Worm (Caenorhabditis elegans) whole organism, young adult: Measurements from ENCODE around the gene pus-1.
A peak's percentile ranks its signal among the peaks of the same experiment; 100 is the strongest.

Source experiments
- B0019.2 ChIP-seq: fragments of 200-800 bp; sonication (Bioruptor generic); conservative IDR thresholded peaks from 2 replicates; pipeline ENCODE4 v1.3.6; 2022; ENCODE audit warnings: missing genetic modification reagents, missing genetic modification characterization, missing compliant biosample characterization
- D2030.7 ChIP-seq: fragments of 200-800 bp; sonication (Bioruptor generic); IDR thresholded peaks from 2 replicates; pipeline ENCODE4 v1.3.6; 2022; ENCODE audit warnings: missing genetic modification reagents, missing genetic modification characterization, missing compliant biosample characterization
- F23B12.7 ChIP-seq: sonication (generic microtip); optimal IDR thresholded peaks from 2 replicates; lab custom pipeline; 2017; ENCODE audit warnings: missing genetic modification characterization, mild to moderate bottlenecking, missing compliant biosample characterization, antibody characterized with exemption, moderate library complexity; ENCODE audit not compliant: insufficient read depth
- F57A8.1 ChIP-seq: fragments of 200-800 bp; sonication (Bioruptor generic); optimal IDR thresholded peaks from 2 replicates; lab custom pipeline; 2018; ENCODE audit warnings: mild to moderate bottlenecking, missing genetic modification characterization, moderate library complexity, missing compliant biosample characterization
- F57C9.4 ChIP-seq: sonication (generic microtip); optimal IDR thresholded peaks from 2 replicates; lab custom pipeline; 2017; ENCODE audit warnings: mild to moderate bottlenecking, missing genetic modification characterization, missing compliant biosample characterization
- T07F8.4 ChIP-seq: sonication (generic microtip); optimal IDR thresholded peaks from 2 replicates; lab custom pipeline; 2016; ENCODE audit warnings: mild to moderate bottlenecking, missing genetic modification characterization, moderate library complexity, missing compliant biosample characterization
- T26A5.8 ChIP-seq: sonication (generic microtip); optimal IDR thresholded peaks from 2 replicates; lab custom pipeline; 2016; ENCODE audit warnings: missing genetic modification characterization, missing compliant biosample characterization
- ZK185.1 ChIP-seq: sonication (generic microtip); optimal IDR thresholded peaks from 2 replicates; lab custom pipeline; 2016; ENCODE audit warnings: mild to moderate bottlenecking, missing genetic modification characterization, missing compliant biosample characterization; ENCODE audit not compliant: poor library complexity, severe bottlenecking
- aptf-3 ChIP-seq: fragments of 200-800 bp; sonication (Bioruptor generic); IDR thresholded peaks from 2 replicates; pipeline ENCODE4 v1.3.6; 2022; ENCODE audit warnings: missing genetic modification characterization, missing compliant biosample characterization
- athp-1 ChIP-seq: sonication (generic microtip); optimal IDR thresholded peaks from 2 replicates; lab custom pipeline; 2017; ENCODE audit warnings: mild to moderate bottlenecking, missing genetic modification characterization, missing compliant biosample characterization
- bed-1 ChIP-seq: fragments of 200-800 bp; sonication (Bioruptor generic); IDR thresholded peaks from 2 replicates; pipeline ENCODE4 v1.3.6; 2022; ENCODE audit warnings: missing genetic modification reagents, missing genetic modification characterization, missing compliant biosample characterization
- die-1 ChIP-seq: sonication (generic microtip); optimal IDR thresholded peaks from 2 replicates; lab custom pipeline; 2016; ENCODE audit warnings: missing genotype, mild to moderate bottlenecking, missing genetic modification characterization, missing compliant biosample characterization
- egrh-3 ChIP-seq: fragments of 200-800 bp; sonication (Bioruptor generic); IDR thresholded peaks from 2 replicates; pipeline ENCODE4 v1.3.6; 2022; ENCODE audit warnings: missing genetic modification reagents, missing genetic modification characterization, missing compliant biosample characterization
- hmg-1.2 ChIP-seq: fragments of 200-800 bp; sonication (Bioruptor generic); IDR thresholded peaks from 2 replicates; pipeline ENCODE4 v1.3.6; 2022; ENCODE audit warnings: missing genetic modification reagents, missing genetic modification characterization, missing compliant biosample characterization
- hrde-1 ChIP-seq: sonication (generic microtip); optimal IDR thresholded peaks from 2 replicates; lab custom pipeline; 2016; ENCODE audit warnings: missing genetic modification characterization, mild to moderate bottlenecking, missing compliant biosample characterization, moderate library complexity, missing genotype, missing genetic modification reagents, borderline replicate concordance
- hsf-1 ChIP-seq: fragments of 200-800 bp; sonication (Bioruptor generic); IDR thresholded peaks from 2 replicates; pipeline ENCODE4 v1.3.6; 2022; ENCODE audit warnings: missing genetic modification reagents, missing genetic modification characterization, missing compliant biosample characterization
- lag-1 ChIP-seq: fragments of 200-800 bp; sonication (Bioruptor generic); IDR thresholded peaks from 2 replicates; pipeline ENCODE4 v1.3.6; 2022; ENCODE audit warnings: missing genetic modification reagents, missing genetic modification characterization, missing compliant biosample characterization
- let-526 ChIP-seq: fragments of 200-800 bp; sonication (Bioruptor generic); IDR thresholded peaks from 2 replicates; pipeline ENCODE4 v1.3.6; 2022; ENCODE audit warnings: missing genetic modification reagents, missing genetic modification characterization, missing compliant biosample characterization
- let-607 ChIP-seq, 2 experiments: fragments of 200-800 bp in 1 of 2; sonication (Bioruptor generic) in 1 of 2; sonication (generic microtip) in 1 of 2; optimal IDR thresholded peaks; 2 replicates each; lab custom pipeline; 2016 to 2018; ENCODE audit warnings: mild to moderate bottlenecking in 2 of 2, missing compliant biosample characterization in 2 of 2, missing genetic modification characterization in 2 of 2, moderate library complexity in 2 of 2, missing genotype in 1 of 2
- lsl-1 ChIP-seq: fragments of 200-800 bp; sonication (Bioruptor generic); optimal IDR thresholded peaks from 2 replicates; lab custom pipeline; 2018; ENCODE audit warnings: mild to moderate bottlenecking, missing genetic modification characterization, moderate library complexity, missing compliant biosample characterization
- madf-8 ChIP-seq: fragments of 200-800 bp; sonication (Bioruptor generic); conservative IDR thresholded peaks from 2 replicates; pipeline ENCODE4 v1.3.6; 2022; ENCODE audit warnings: missing genetic modification reagents, missing genetic modification characterization, missing compliant biosample characterization
- mxl-1 ChIP-seq: sonication (generic microtip); optimal IDR thresholded peaks from 2 replicates; lab custom pipeline; 2016; ENCODE audit warnings: missing genetic modification characterization, missing compliant biosample characterization
- nfyb-1 ChIP-seq: fragments of 200-800 bp; sonication (Bioruptor generic); IDR thresholded peaks from 2 replicates; pipeline ENCODE4 v1.3.6; 2022; ENCODE audit warnings: missing genetic modification reagents, missing genetic modification characterization, missing compliant biosample characterization
- nhr-179 ChIP-seq: sonication (generic microtip); optimal IDR thresholded peaks from 2 replicates; lab custom pipeline; 2016; ENCODE audit warnings: mild to moderate bottlenecking, missing genetic modification characterization, missing compliant biosample characterization
- nhr-80 ChIP-seq: sonication (generic microtip); optimal IDR thresholded peaks from 2 replicates; lab custom pipeline; 2016; ENCODE audit warnings: missing genetic modification characterization, missing compliant biosample characterization
- pha-4 ChIP-seq: fragments of 150-350 bp; sonication (generic microtip); optimal IDR thresholded peaks from 2 replicates; lab custom pipeline; 2014; ENCODE audit warnings: missing biosample characterization, missing genetic modification reagents, missing genetic modification characterization
- rcor-1 ChIP-seq: fragments of 200-800 bp; sonication (Bioruptor generic); IDR thresholded peaks from 2 replicates; pipeline ENCODE4 v1.3.6; 2022; ENCODE audit warnings: missing genetic modification reagents, missing genetic modification characterization, missing compliant biosample characterization
- sea-2 ChIP-seq: fragments of 200-800 bp; sonication (Bioruptor generic); IDR thresholded peaks from 2 replicates; pipeline ENCODE4 v1.3.6; 2022; ENCODE audit warnings: missing genetic modification characterization, missing compliant biosample characterization
- snpc-1.1 ChIP-seq: sonication (generic microtip); optimal IDR thresholded peaks from 2 replicates; lab custom pipeline; 2017; ENCODE audit warnings: missing genetic modification characterization, mild to moderate bottlenecking, missing compliant biosample characterization, antibody characterized with exemption, moderate library complexity, missing genotype, missing genetic modification reagents; ENCODE audit not compliant: insufficient read depth
- snpc-4 ChIP-seq, 5 experiments: fragments of 150-350 bp in 1 of 5; sonication (generic microtip) in 4 of 5; optimal IDR thresholded peaks; 2 replicates each; lab custom pipeline; 2014 to 2018; ENCODE audit warnings: missing genetic modification characterization in 5 of 5, missing biosample characterization in 3 of 5, antibody characterized with exemption in 2 of 5, mild to moderate bottlenecking in 2 of 5, missing compliant biosample characterization in 2 of 5, missing genotype in 2 of 5, moderate library complexity in 2 of 5, missing genetic modification reagents in 1 of 5
- somi-1 ChIP-seq: fragments of 200-800 bp; sonication (Bioruptor generic); optimal IDR thresholded peaks from 2 replicates; lab custom pipeline; 2018; ENCODE audit warnings: mild to moderate bottlenecking, missing genetic modification characterization, missing compliant biosample characterization
- unc-62 ChIP-seq: fragments of 150-350 bp; optimal IDR thresholded peaks from 2 replicates; lab custom pipeline; 2014; ENCODE audit warnings: missing biosample characterization, missing genetic modification reagents, missing genetic modification characterization
- zfh-2 ChIP-seq: fragments of 200-800 bp; sonication (Bioruptor generic); conservative IDR thresholded peaks from 2 replicates; pipeline ENCODE4 v1.3.6; 2022; ENCODE audit warnings: missing genetic modification reagents, missing genetic modification characterization, missing compliant biosample characterization
- ztf-26 ChIP-seq: sonication (generic microtip); optimal IDR thresholded peaks from 2 replicates; lab custom pipeline; 2017; ENCODE audit warnings: missing genetic modification characterization, missing compliant biosample characterization

pus-1 gene

ce11 chrV:16840961-16841360, 46.2 kb upstream of the pus-1 start, which contains the start of gene clec-40 (continued):
- TF ChIP-seq rcor-1 (GFP tag; lab: Robert Waterston, UW) (no peak), T26A5.8 (tag; lab: Kevin White, UChicago) (no peak)
- TF ChIP-seq, all 124 proteins: peak for 0

- no peak for TF ChIP-seq sea-2
- no peak for TF ChIP-seq die-1 (tag; lab: Kevin White, UChicago)
- TF ChIP-seq snpc-1.1 (tag; lab: Kevin White, UChicago): no peak
- TF ChIP-seq B0019.2: no peak
- TF ChIP-seq rcor-1 (GFP tag; lab: Robert Waterston, UW): no peak
- peak; percentile 72 for TF ChIP-seq nhr-80 (tag; lab: Kevin White, UChicago)
- TF ChIP-seq somi-1 (GFP tag; lab: Kevin White, UChicago): no peak
- no peak for TF ChIP-seq ZK185.1 (tag; lab: Kevin White, UChicago)
- TF ChIP-seq, all 124 proteins: peak for 1
Observed at ce11 chrV:16840283-16840682, 45.5 kb upstream of the pus-1 start.

ce11 chrV:16838435-16838834, 43.7 kb upstream of the pus-1 start:
- TF ChIP-seq egrh-3 (GFP tag; lab: Robert Waterston, UW) (no peak), mxl-1 (tag; lab: Kevin White, UChicago) (no peak), zfh-2 (GFP tag; lab: Robert Waterston, UW) (peak; percentile 68), nhr-179 (tag; lab: Kevin White, UChicago) (no peak), nfyb-1 (GFP tag; lab: Robert Waterston, UW) (0 out of 2 replicates have a peak, but pooled peaks have one; percentile 39), snpc-4 (GFP tag; optimal IDR thresholded peaks at IDR 0.05; lab: Kevin White, UChicago) (no peak), snpc-4 (tag; optimal IDR thresholded peaks at IDR 0.05; lab: Kevin White, UChicago) (peak in 2 of 4 experiments; percentile 47 to 75), aptf-3 (GFP tag; lab: Robert Waterston, UW) (no peak)

- no peak for TF ChIP-seq F57C9.4
Observed at ce11 chrV:16836100-16836499, 41.3 kb upstream of the pus-1 start.

- TF ChIP-seq F23B12.7 (tag; lab: Kevin White, UChicago) (no peak), hsf-1 (GFP tag; lab: Robert Waterston, UW) (no peak), D2030.7 (no peak), pha-4 (tag; lab: Kevin White, UChicago) (no peak), lag-1 (GFP tag; lab: Robert Waterston, UW) (no peak), T07F8.4 (tag; lab: Kevin White, UChicago) (no peak), athp-1 (no peak), hmg-1.2 (GFP tag; lab: Robert Waterston, UW) (no peak), unc-62 (GFP tag; lab: Kevin White, UChicago) (no peak), F57A8.1 (GFP tag; lab: Kevin White, UChicago) (no peak), ZK185.1 (tag; lab: Kevin White, UChicago) (no peak), let-526 (no peak), madf-8 (no peak), let-607 (tag; optimal IDR thresholded peaks at IDR 0.05; lab: Kevin White, UChicago) (no peak), hrde-1 (tag; lab: Kevin White, UChicago) (no peak), bed-1 (GFP tag; lab: Robert Waterston, UW) (no peak), ztf-26 (tag; lab: Kevin White, UChicago) (no peak), lsl-1 (GFP tag; lab: Kevin White, UChicago) (no peak), F57C9.4 (no peak)
Observed at ce11 chrV:16834989-16835388, 40.2 kb upstream of the pus-1 start, which contains the start of gene tni-3. Gene tni-3, minus strand, starts transcription at chrV:16835128.
